Fruit fly (Drosophila melanogaster) whole organism, pupa: ENCODE results near the gene Muc30E.
A peak's percentile ranks its signal among the peaks of the same experiment; 100 is the strongest.

ENCODE experiments used
- CG13204 ChIP-seq: fragments of 200-800 bp; sonication (Bioruptor generic); optimal IDR thresholded peaks from 2 replicates; lab custom pipeline; 2018; ENCODE audit warnings: missing biosample characterization, mild to moderate bottlenecking, missing genetic modification characterization, moderate library complexity
- CG14655 ChIP-seq: fragments of 200-800 bp; sonication (Bioruptor generic); optimal IDR thresholded peaks from 3 replicates; lab custom pipeline; 2017; ENCODE audit warnings: mild to moderate bottlenecking, missing biosample characterization, missing genetic modification reagents, missing genetic modification characterization
- CG15710 ChIP-seq: fragments of 200-800 bp; sonication (Bioruptor generic); optimal IDR thresholded peaks from 2 replicates; lab custom pipeline; 2018; ENCODE audit warnings: missing biosample characterization, mild to moderate bottlenecking, missing genetic modification characterization, moderate library complexity
- CG32121 ChIP-seq: fragments of 200-800 bp; sonication (Bioruptor generic); IDR thresholded peaks from 2 replicates; pipeline ENCODE4 v1.3.6; 2022; ENCODE audit warnings: missing biosample characterization, missing genetic modification characterization
- CG34367 ChIP-seq: fragments of 200-800 bp; sonication (Bioruptor generic); optimal IDR thresholded peaks from 2 replicates; lab custom pipeline; 2018; ENCODE audit warnings: missing biosample characterization, mild to moderate bottlenecking, missing genetic modification characterization
- CG4496 ChIP-seq: fragments of 200-800 bp; sonication (Bioruptor generic); IDR thresholded peaks from 3 replicates; pipeline ENCODE4 v1.3.6; 2022; ENCODE audit warnings: missing biosample characterization, missing genetic modification characterization
- CG8159 ChIP-seq: fragments of 200-800 bp; sonication (Bioruptor generic); optimal IDR thresholded peaks from 3 replicates; lab custom pipeline; 2018; ENCODE audit warnings: missing biosample characterization, mild to moderate bottlenecking, missing genetic modification characterization, moderate library complexity
- CG9948 ChIP-seq: fragments of 200-800 bp; sonication (Bioruptor generic); optimal IDR thresholded peaks from 2 replicates; lab custom pipeline; 2018; ENCODE audit warnings: missing biosample characterization, mild to moderate bottlenecking, missing genetic modification characterization, moderate library complexity
- Pif1A ChIP-seq: fragments of 200-800 bp; sonication (Bioruptor generic); optimal IDR thresholded peaks from 3 replicates; lab custom pipeline; 2016; ENCODE audit warnings: missing biosample characterization, missing genetic modification characterization
- Snoo ChIP-seq: fragments of 200-800 bp; sonication (Bioruptor generic); optimal IDR thresholded peaks from 3 replicates; lab custom pipeline; 2017; ENCODE audit warnings: missing biosample characterization, mild to moderate bottlenecking, missing genetic modification characterization, inconsistent platforms

Muc30E gene

dm6 chr2L:9862964-9863363 is 40.0 kb downstream of the Muc30E start:
- TF ChIP-seq CG13204, result no peak
- peak; percentile 28; the same call in 1 of the 3 replicates for TF ChIP-seq CG4496 (GFP tag; lab: Robert Waterston, UW)
- TF ChIP-seq CG9948 (tag; lab: Kevin White, UChicago), result no peak
- TF ChIP-seq CG8159, result peak; percentile 7
- TF ChIP-seq Snoo (tag; lab: Kevin White, UChicago), result no peak
- TF ChIP-seq Pif1A (GFP tag; lab: Kevin White, UChicago), result no peak

dm6 chr2L:9850788-9851187 is 52.1 kb downstream of the Muc30E start:
- TF ChIP-seq CG15710 (tag; lab: Kevin White, UChicago) (no peak), CG13204 (no peak), CG34367 (tag; lab: Kevin White, UChicago) (no peak), CG14655 (GFP tag; lab: Kevin White, UChicago) (no peak), CG32121 (GFP tag; lab: Robert Waterston, UW) (no peak), CG8159 (no peak)
- TF ChIP-seq, all 21 proteins: peak for 0
